Worm (Caenorhabditis elegans) whole organism, mixed stage, embryonic: Measurements from ENCODE around the gene C12D5.5.

Experiments used
- M03D4.4 ChIP-seq: sonication (generic microtip); optimal IDR thresholded peaks from 2 replicates; lab custom pipeline; 2017; ENCODE audit warnings: mild to moderate bottlenecking, missing genetic modification characterization, missing compliant biosample characterization
- blmp-1 ChIP-seq: fragments of 150-350 bp; optimal IDR thresholded peaks from 2 replicates; lab custom pipeline; 2014; ENCODE audit warnings: missing biosample characterization, missing genetic modification characterization
- ceh-39 ChIP-seq: fragments of 150-350 bp; optimal IDR thresholded peaks from 2 replicates; lab custom pipeline; 2014; ENCODE audit warnings: missing biosample characterization, missing genetic modification characterization
- ceh-43 ChIP-seq: fragments of 200-800 bp; sonication (Bioruptor generic); optimal IDR thresholded peaks from 2 replicates; lab custom pipeline; 2018; ENCODE audit warnings: mild to moderate bottlenecking, missing genetic modification characterization, moderate library complexity, missing compliant biosample characterization
- ces-1 ChIP-seq: fragments of 150-350 bp; optimal IDR thresholded peaks from 2 replicates; lab custom pipeline; 2014; ENCODE audit warnings: missing biosample characterization, missing genetic modification reagents, missing genetic modification characterization
- cnd-1 ChIP-seq: fragments of 200-800 bp; sonication (Bioruptor generic); optimal IDR thresholded peaks from 2 replicates; lab custom pipeline; 2018; ENCODE audit warnings: mild to moderate bottlenecking, missing genetic modification characterization, missing compliant biosample characterization
- drap-1 ChIP-seq: fragments of 200-800 bp; sonication (Bioruptor generic); optimal IDR thresholded peaks from 3 replicates; lab custom pipeline; 2018; ENCODE audit warnings: mild to moderate bottlenecking, missing genetic modification characterization, missing compliant biosample characterization
- elt-1 ChIP-seq: sonication (generic microtip); optimal IDR thresholded peaks from 2 replicates; lab custom pipeline; 2017; ENCODE audit warnings: missing genetic modification characterization, mild to moderate bottlenecking, missing compliant biosample characterization, antibody characterized with exemption, moderate library complexity, borderline replicate concordance; ENCODE audit not compliant: insufficient read depth
- elt-3 ChIP-seq: fragments of 150-350 bp; optimal IDR thresholded peaks from 2 replicates; lab custom pipeline; 2014; ENCODE audit warnings: missing biosample characterization, missing genetic modification characterization
- flh-1 ChIP-seq: fragments of 200-800 bp; sonication (Bioruptor generic); optimal IDR thresholded peaks from 2 replicates; lab custom pipeline; 2018; ENCODE audit warnings: mild to moderate bottlenecking, missing genetic modification characterization, moderate library complexity, missing compliant biosample characterization
- ham-2 ChIP-seq: fragments of 200-800 bp; sonication (Bioruptor generic); optimal IDR thresholded peaks from 2 replicates; lab custom pipeline; 2018; ENCODE audit warnings: mild to moderate bottlenecking, missing genetic modification characterization, missing compliant biosample characterization
- lin-13 ChIP-seq: fragments of 150-350 bp; optimal IDR thresholded peaks from 2 replicates; lab custom pipeline; 2014; ENCODE audit warnings: missing biosample characterization, missing genetic modification characterization
- lin-32 ChIP-seq: fragments of 200-800 bp; sonication (Bioruptor generic); optimal IDR thresholded peaks from 2 replicates; lab custom pipeline; 2018; ENCODE audit warnings: mild to moderate bottlenecking, missing genetic modification characterization, missing compliant biosample characterization
- lsy-2 ChIP-seq: fragments of 150-350 bp; optimal IDR thresholded peaks from 2 replicates; lab custom pipeline; 2014; ENCODE audit warnings: missing biosample characterization, missing genetic modification characterization
- mab-5 ChIP-seq: fragments of 150-350 bp; optimal IDR thresholded peaks from 2 replicates; lab custom pipeline; 2014; ENCODE audit warnings: missing biosample characterization, missing genetic modification characterization
- mep-1 ChIP-seq: fragments of 150-350 bp; optimal IDR thresholded peaks from 2 replicates; lab custom pipeline; 2017; ENCODE audit warnings: missing biosample characterization, missing genetic modification reagents, missing genetic modification characterization, inconsistent platforms
- mls-2 ChIP-seq: sonication (generic microtip); optimal IDR thresholded peaks from 2 replicates; lab custom pipeline; 2016; ENCODE audit warnings: mild to moderate bottlenecking, missing genetic modification characterization, moderate library complexity, missing compliant biosample characterization
- nhr-12 ChIP-seq: fragments of 150-350 bp; optimal IDR thresholded peaks from 2 replicates; lab custom pipeline; 2014; ENCODE audit warnings: missing biosample characterization, missing genetic modification characterization
- nhr-2 ChIP-seq: fragments of 150-350 bp; optimal IDR thresholded peaks from 2 replicates; lab custom pipeline; 2014; ENCODE audit warnings: missing biosample characterization, missing genetic modification characterization
- nhr-237 ChIP-seq: fragments of 150-350 bp; optimal IDR thresholded peaks from 2 replicates; lab custom pipeline; 2014; ENCODE audit warnings: missing biosample characterization, missing genetic modification characterization
- nhr-28 ChIP-seq: fragments of 150-350 bp; optimal IDR thresholded peaks from 2 replicates; lab custom pipeline; 2014; ENCODE audit warnings: missing biosample characterization, missing genetic modification characterization
- nhr-76 ChIP-seq: sonication (generic microtip); optimal IDR thresholded peaks from 2 replicates; lab custom pipeline; 2017; ENCODE audit warnings: missing biosample characterization, missing genetic modification characterization
- pha-4 ChIP-seq: fragments of 150-350 bp; optimal IDR thresholded peaks from 2 replicates; lab custom pipeline; 2018; ENCODE audit warnings: missing biosample characterization, missing genetic modification reagents, missing genetic modification characterization
- sem-2 ChIP-seq: fragments of 200-800 bp; sonication (Bioruptor generic); optimal IDR thresholded peaks from 2 replicates; lab custom pipeline; 2018; ENCODE audit warnings: mild to moderate bottlenecking, missing genetic modification characterization, missing compliant biosample characterization
- snpc-4 ChIP-seq: fragments of 150-350 bp; optimal IDR thresholded peaks from 2 replicates; lab custom pipeline; 2014; ENCODE audit warnings: missing biosample characterization, missing genetic modification characterization
- sptf-1 ChIP-seq: sonication (generic microtip); optimal IDR thresholded peaks from 2 replicates; lab custom pipeline; 2017; ENCODE audit warnings: mild to moderate bottlenecking, missing genetic modification characterization, moderate library complexity, missing compliant biosample characterization
- tbx-8 ChIP-seq: fragments of 200-800 bp; sonication (Bioruptor generic); optimal IDR thresholded peaks from 2 replicates; lab custom pipeline; 2018; ENCODE audit warnings: mild to moderate bottlenecking, missing genetic modification characterization, moderate library complexity, missing compliant biosample characterization
- unc-120 ChIP-seq: sonication (generic microtip); optimal IDR thresholded peaks from 2 replicates; lab custom pipeline; 2017; ENCODE audit warnings: missing genetic modification characterization, missing compliant biosample characterization; ENCODE audit not compliant: poor library complexity, severe bottlenecking
- unc-39 ChIP-seq: fragments of 150-350 bp; optimal IDR thresholded peaks from 2 replicates; lab custom pipeline; 2014; ENCODE audit warnings: missing biosample characterization, missing genetic modification characterization
- unc-62 ChIP-seq: fragments of 150-350 bp; optimal IDR thresholded peaks from 2 replicates; lab custom pipeline; 2014; ENCODE audit warnings: missing biosample characterization, missing genetic modification reagents, missing genetic modification characterization
- ztf-11 ChIP-seq: fragments of 150-350 bp; optimal IDR thresholded peaks from 2 replicates; lab custom pipeline; 2014; ENCODE audit warnings: missing biosample characterization, missing genetic modification characterization

C12D5.5 gene

DNA sequence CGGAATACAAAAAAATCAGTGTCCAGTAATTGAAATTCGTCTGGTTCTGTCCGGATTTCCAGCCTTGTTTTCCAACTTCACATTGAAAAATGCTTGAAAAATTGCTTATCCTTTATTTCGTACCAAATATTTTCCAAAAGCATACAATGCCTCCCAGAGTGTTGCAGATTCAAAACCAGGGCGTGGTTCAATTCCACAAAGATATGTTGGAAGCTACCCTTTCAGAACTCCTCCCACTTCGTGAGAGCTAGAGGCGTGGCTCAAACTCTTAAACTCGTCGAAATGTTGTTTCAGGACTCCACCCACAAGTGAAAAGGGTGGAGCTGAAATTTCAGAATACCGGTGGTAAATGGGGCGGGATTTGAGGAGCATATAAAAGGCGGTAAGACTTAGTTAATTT, 7.9 kb downstream of the C12D5.5 start, which contains the start of gene C12D5.3:
Gene C12D5.3, plus strand, starts transcription at position 301 of the 400 bp plus-strand sequence.
- TF ChIP-seq blmp-1 (tag; lab: Kevin White, UChicago) (no peak), mep-1 (tag; lab: Kevin White, UChicago) (no peak), nhr-2 (tag; lab: Kevin White, UChicago) (no peak), elt-3 (no peak), unc-120 (tag; lab: Kevin White, UChicago) (no peak), sptf-1 (no peak), snpc-4 (no peak), flh-1 (GFP tag; lab: Kevin White, UChicago) (no peak), nhr-12 (no peak), lin-13 (tag; lab: Kevin White, UChicago) (no peak), unc-62 (GFP tag; lab: Kevin White, UChicago) (no peak), elt-1 (tag; lab: Kevin White, UChicago) (no peak), unc-39 (tag; lab: Kevin White, UChicago) (no peak), ceh-39 (no peak), tbx-8 (GFP tag; lab: Kevin White, UChicago) (no peak), lin-32 (GFP tag; lab: Kevin White, UChicago) (no peak), nhr-237 (tag; lab: Kevin White, UChicago) (no peak), mab-5 (tag; lab: Kevin White, UChicago) (no peak), pha-4 (tag; lab: Kevin White, UChicago) (no peak)

DNA sequence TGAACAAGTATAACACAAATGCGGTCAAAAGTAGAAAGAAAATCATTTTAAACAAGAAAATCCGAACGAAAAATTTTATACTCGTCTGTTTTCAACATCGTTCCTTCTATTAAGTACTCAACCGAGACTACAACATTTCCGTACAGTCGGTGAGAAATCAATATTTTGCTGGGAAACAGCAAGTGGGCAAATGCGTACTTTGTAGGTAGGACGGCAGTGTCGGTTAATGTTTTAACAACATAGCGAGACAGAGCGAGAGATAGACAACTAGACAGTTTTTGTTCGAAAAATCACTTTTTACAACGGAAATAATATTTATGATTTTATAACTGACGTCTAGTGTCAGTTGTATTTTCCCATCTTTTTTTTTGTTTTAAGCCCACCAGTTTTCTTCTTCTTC, 13.3 kb downstream of the C12D5.5 start, which contains the start of gene cyp-33A1:
Gene cyp-33A1, minus strand, starts transcription at position 72 of the 400 bp plus-strand sequence.
- TF ChIP-seq elt-3 (no peak), ces-1 (no peak), tbx-8 (GFP tag; lab: Kevin White, UChicago) (no peak), sem-2 (no peak), ham-2 (GFP tag; lab: Kevin White, UChicago) (no peak), sptf-1 (no peak), snpc-4 (no peak), mls-2 (tag; lab: Kevin White, UChicago) (no peak)

- no peak for TF ChIP-seq ztf-11
- no peak for TF ChIP-seq drap-1 (GFP tag; lab: Kevin White, UChicago)
- no peak for TF ChIP-seq nhr-28 (tag; lab: Kevin White, UChicago)
- TF ChIP-seq cnd-1 (tag; lab: Kevin White, UChicago), result no peak
- no peak for TF ChIP-seq mls-2 (tag; lab: Kevin White, UChicago)
- no peak for TF ChIP-seq ham-2 (GFP tag; lab: Kevin White, UChicago)
- no peak for TF ChIP-seq mep-1 (tag; lab: Kevin White, UChicago)
- no peak for TF ChIP-seq lsy-2
- TF ChIP-seq ceh-39, result no peak
- TF ChIP-seq pha-4 (tag; lab: Kevin White, UChicago), result no peak
- no peak for TF ChIP-seq nhr-12
- TF ChIP-seq snpc-4, result no peak
- no peak for TF ChIP-seq unc-39 (tag; lab: Kevin White, UChicago)
- TF ChIP-seq ceh-43 (GFP tag; lab: Kevin White, UChicago), result no peak
- TF ChIP-seq unc-62 (GFP tag; lab: Kevin White, UChicago), result no peak
- no peak for TF ChIP-seq M03D4.4
- no peak for TF ChIP-seq lin-13 (tag; lab: Kevin White, UChicago)
- TF ChIP-seq tbx-8 (GFP tag; lab: Kevin White, UChicago), result no peak
Measured at ce11 chrV:7683907-7684655, 16.0 kb downstream of the C12D5.5 start, which contains the start of gene sre-11. Gene sre-11, minus strand, starts transcription at chrV:7683957.

DNA sequence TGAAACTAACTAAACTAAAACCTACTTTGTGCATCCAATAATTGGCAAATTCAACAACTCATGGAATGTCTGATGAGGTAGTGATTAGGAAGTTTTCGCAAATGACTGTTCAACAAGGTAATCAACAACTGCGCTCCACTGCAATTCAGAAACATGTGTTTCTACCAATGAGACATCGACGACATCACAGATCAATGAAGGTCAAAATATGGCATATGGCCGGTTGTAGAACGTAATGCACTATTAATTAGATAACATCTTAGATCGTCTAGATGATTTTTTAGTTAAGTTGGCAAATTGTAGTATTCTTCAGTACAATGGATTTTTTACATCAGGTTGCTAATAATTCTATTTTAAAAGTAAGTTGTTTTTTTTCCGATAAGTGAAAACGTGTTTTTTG, 18.1 kb downstream of the C12D5.5 start, which contains the start of the genes nhr-94 and nhr-152:
Gene nhr-94, minus strand, starts transcription at position 147 of the 400 bp plus-strand sequence.
Gene nhr-152, plus strand, starts transcription at position 162 of the 400 bp plus-strand sequence.
- no peak for TF ChIP-seq drap-1 (GFP tag; lab: Kevin White, UChicago)
- peak; percentile 81 for TF ChIP-seq nhr-2 (tag; lab: Kevin White, UChicago)
- TF ChIP-seq mab-5 (tag; lab: Kevin White, UChicago), result no peak
- TF ChIP-seq elt-1 (tag; lab: Kevin White, UChicago), result peak; percentile 49
- TF ChIP-seq M03D4.4, result no peak
- no peak for TF ChIP-seq nhr-76 (tag; lab: Kevin White, UChicago)
- TF ChIP-seq, all 35 proteins: peak for 2
